Worm (Caenorhabditis elegans) whole organism, young adult: ENCODE data around the gene R09H3.3.

Source experiments
- K11D2.4 ChIP-seq: fragments of 200-800 bp; sonication (Bioruptor generic); IDR thresholded peaks from 2 replicates; pipeline ENCODE4 v1.3.6; 2022; ENCODE audit warnings: missing genetic modification reagents, missing genetic modification characterization, missing compliant biosample characterization
- ama-1 ChIP-seq, 3 experiments: fragments of 150-350 bp in 1 of 3; sonication (generic microtip) in 2 of 3; optimal IDR thresholded peaks; 2 replicates each; lab custom pipeline; 2014 to 2018; ENCODE audit warnings: missing biosample characterization in 2 of 3, missing genetic modification characterization in 2 of 3, missing genetic modification reagents in 2 of 3
- bed-2 ChIP-seq: fragments of 200-800 bp; sonication (Bioruptor generic); IDR thresholded peaks from 2 replicates; pipeline ENCODE4 v1.3.6; 2022; ENCODE audit warnings: missing genetic modification reagents, missing genetic modification characterization, missing compliant biosample characterization
- ceh-100 ChIP-seq: fragments of 200-800 bp; sonication (Bioruptor generic); IDR thresholded peaks from 2 replicates; pipeline ENCODE4 v1.3.6; 2022; ENCODE audit warnings: missing genetic modification reagents, missing genetic modification characterization, missing compliant biosample characterization
- him-1 ChIP-seq: sonication (generic microtip); optimal IDR thresholded peaks from 2 replicates; lab custom pipeline; 2016; ENCODE audit warnings: missing genotype, missing genetic modification reagents, missing genetic modification characterization, missing compliant biosample characterization
- madf-6 ChIP-seq: fragments of 200-800 bp; sonication (Bioruptor generic); IDR thresholded peaks from 2 replicates; pipeline ENCODE4 v1.3.6; 2022; ENCODE audit warnings: missing genetic modification reagents, missing genetic modification characterization, missing compliant biosample characterization
- madf-8 ChIP-seq: fragments of 200-800 bp; sonication (Bioruptor generic); conservative IDR thresholded peaks from 2 replicates; pipeline ENCODE4 v1.3.6; 2022; ENCODE audit warnings: missing genetic modification reagents, missing genetic modification characterization, missing compliant biosample characterization
- nfya-1 ChIP-seq: sonication (generic microtip); optimal IDR thresholded peaks from 2 replicates; lab custom pipeline; 2017; ENCODE audit warnings: antibody characterized with exemption, missing compliant biosample characterization, missing genetic modification characterization, borderline replicate concordance; ENCODE audit not compliant: insufficient read depth
- nfya-2 ChIP-seq: fragments of 200-800 bp; sonication (Bioruptor generic); IDR thresholded peaks from 2 replicates; pipeline ENCODE4 v1.3.6; 2022; ENCODE audit warnings: missing genetic modification reagents, missing genetic modification characterization, missing compliant biosample characterization
- nhr-179 ChIP-seq: sonication (generic microtip); optimal IDR thresholded peaks from 2 replicates; lab custom pipeline; 2016; ENCODE audit warnings: mild to moderate bottlenecking, missing genetic modification characterization, missing compliant biosample characterization
- snpc-1.3 ChIP-seq: sonication (generic microtip); optimal IDR thresholded peaks from 2 replicates; lab custom pipeline; 2017; ENCODE audit warnings: missing genetic modification characterization, mild to moderate bottlenecking, missing compliant biosample characterization, antibody characterized with exemption, moderate library complexity, missing genotype, missing genetic modification reagents; ENCODE audit not compliant: insufficient read depth

- TF ChIP-seq madf-8 (GFP tag; lab: Robert Waterston, UW) (no peak), nfya-2 (GFP tag; lab: Robert Waterston, UW) (no peak), madf-6 (no peak), K11D2.4 (GFP tag; lab: Robert Waterston, UW) (no peak), snpc-1.3 (tag; lab: Kevin White, UChicago) (no peak), nfya-1 (tag; lab: Kevin White, UChicago) (no peak), him-1 (tag; lab: Kevin White, UChicago) (no peak), ama-1 (optimal IDR thresholded peaks at IDR 0.05; lab: Kevin White, UChicago) (no peak), ama-1 (GFP tag; optimal IDR thresholded peaks at IDR 0.05; lab: Kevin White, UChicago) (no peak), nhr-179 (tag; lab: Kevin White, UChicago) (no peak), ceh-100 (GFP tag; lab: Robert Waterston, UW) (no peak), bed-2 (GFP tag; lab: Robert Waterston, UW) (no peak)
Measured at ce11 chrX:1655207-1655606, 13.4 kb downstream of the R09H3.3 start, which contains the start of gene tbx-32.
